Worm (Caenorhabditis elegans) whole organism, early embryonic: ENCODE results near the gene dhs-28.

Experiments used
- aly-1 ChIP-seq: sonication (generic microtip); optimal IDR thresholded peaks from 2 replicates; lab custom pipeline; 2016; ENCODE audit warnings: missing genetic modification characterization, missing compliant biosample characterization
- ama-1 ChIP-seq: fragments of 150-350 bp; optimal IDR thresholded peaks from 2 replicates; lab custom pipeline; 2014
- ceh-13 ChIP-seq: fragments of 200-800 bp; sonication (Bioruptor generic); optimal IDR thresholded peaks from 2 replicates; lab custom pipeline; 2018; ENCODE audit warnings: mild to moderate bottlenecking, missing genetic modification characterization, missing compliant biosample characterization
- ceh-36 ChIP-seq: sonication (generic microtip); optimal IDR thresholded peaks from 2 replicates; lab custom pipeline; 2016; ENCODE audit warnings: missing genetic modification characterization, inconsistent platforms, missing compliant biosample characterization
- ets-7 ChIP-seq: sonication (generic microtip); optimal IDR thresholded peaks from 2 replicates; lab custom pipeline; 2016; ENCODE audit warnings: missing genotype, missing genetic modification characterization, missing compliant biosample characterization
- flt-1 ChIP-seq: fragments of 200-800 bp; sonication (Bioruptor generic); IDR thresholded peaks from 2 replicates; pipeline ENCODE4 v1.3.6; 2022; ENCODE audit warnings: missing genetic modification characterization, missing compliant biosample characterization
- hmbx-1 ChIP-seq: sonication (generic microtip); optimal IDR thresholded peaks from 2 replicates; lab custom pipeline; 2016; ENCODE audit warnings: mild to moderate bottlenecking, missing genetic modification characterization, missing compliant biosample characterization
- scrt-1 ChIP-seq: fragments of 200-800 bp; sonication (Bioruptor generic); IDR thresholded peaks from 2 replicates; pipeline ENCODE4 v1.3.6; 2022; ENCODE audit warnings: missing genetic modification characterization, missing compliant biosample characterization
- tbx-11 ChIP-seq: fragments of 200-800 bp; sonication (Bioruptor generic); IDR thresholded peaks from 2 replicates; pipeline ENCODE4 v1.3.6; 2022; ENCODE audit warnings: missing genetic modification characterization, missing compliant biosample characterization
- tra-4 ChIP-seq: sonication (generic microtip); optimal IDR thresholded peaks from 2 replicates; lab custom pipeline; 2017; ENCODE audit warnings: missing genetic modification characterization, missing compliant biosample characterization

DNA sequence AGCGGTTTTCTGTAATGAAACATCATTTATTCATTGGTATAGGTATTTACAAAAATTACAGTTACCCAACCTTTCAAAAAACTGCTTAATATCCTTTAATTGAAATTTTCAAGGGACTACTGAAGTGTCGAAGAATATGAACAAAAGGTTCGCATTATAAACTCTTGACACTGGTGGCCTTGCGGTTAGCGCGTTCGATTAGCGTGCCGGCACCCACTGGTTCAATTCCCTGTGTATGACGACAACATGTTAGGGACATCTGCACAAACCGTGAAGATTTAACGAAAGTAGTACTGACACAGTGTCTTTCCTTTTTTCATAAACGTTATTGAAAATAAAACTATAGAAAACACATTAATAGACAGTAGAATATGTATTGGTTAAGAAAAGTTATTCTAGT lies 49.5 kb downstream of the dhs-28 start:
- TF ChIP-seq hmbx-1 (tag; lab: Kevin White, UChicago): no peak
- TF ChIP-seq ama-1: no peak
- no peak for TF ChIP-seq aly-1 (tag; lab: Kevin White, UChicago)
- TF ChIP-seq ceh-36 (tag; lab: Kevin White, UChicago): no peak
- TF ChIP-seq scrt-1 (GFP tag; lab: Robert Waterston, UW): peak; percentile 60; the same call in 1 of the 2 replicates
- TF ChIP-seq tra-4 (tag; lab: Kevin White, UChicago): no peak
- TF ChIP-seq flt-1 (GFP tag; lab: Robert Waterston, UW): peak; percentile 47; the same call in 1 of the 2 replicates
- TF ChIP-seq ets-7: no peak
- TF ChIP-seq ceh-13: peak; percentile 27
- 0 out of 2 replicates have a peak, but pooled peaks have one; percentile 52 for TF ChIP-seq tbx-11 (GFP tag; lab: Robert Waterston, UW)
